Comparison of ENCODE assay signal across 4 fruit fly cellular contexts in the genomic region with DNA sequence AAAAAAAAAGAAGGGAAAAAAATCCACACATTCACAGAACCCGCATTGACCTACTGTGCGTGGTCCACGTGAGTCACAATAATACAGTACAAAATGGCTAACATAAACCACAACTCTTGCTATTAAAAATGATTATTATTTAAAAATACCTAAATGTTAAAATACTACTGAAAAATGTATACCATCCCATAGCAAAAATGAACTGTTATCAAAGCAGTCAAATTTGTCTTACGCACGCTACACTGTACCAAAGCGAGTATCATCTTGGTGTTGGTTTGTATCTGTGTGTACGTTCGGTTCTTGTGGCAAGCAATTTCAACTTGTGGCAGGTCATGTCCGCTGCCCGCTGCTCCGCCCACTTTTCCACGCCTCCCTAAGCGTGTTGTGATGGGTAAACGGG.
TF ChIP-seq lines count a peak whose summit lies in the region.

No protein-coding gene starts in this region.

TF ChIP-seq in whole organism, embryonic, 481 proteins besides CTCF, POLR2A, EP300 and RAD21 (continued from another document and continues in another):
- TF ChIP-seq hbn (GFP tag; IDR thresholded peaks at IDR 0.05; lab: Robert Waterston, UW; ENCODE audit: partially characterized antibody) (no peak), CG3995 (GFP tag; optimal IDR thresholded peaks at IDR 0.05; lab: Kevin White, UChicago) (no peak), Hmx (GFP tag; optimal IDR thresholded peaks at IDR 0.05; lab: Kevin White, UChicago) (peak; percentile 76), lilli (GFP tag; optimal IDR thresholded peaks at IDR 0.05; lab: Kevin White, UChicago) (peak; percentile 91), dmrt11E (tag; optimal IDR thresholded peaks at IDR 0.05; lab: Kevin White, UChicago) (peak; percentile 91), MESR4 (GFP tag; optimal IDR thresholded peaks at IDR 0.05; lab: Kevin White, UChicago) (peak; percentile 46), CG9932 (GFP tag; IDR thresholded peaks at IDR 0.05; lab: Robert Waterston, UW) (peak; percentile 90), CG10979 (tag; optimal IDR thresholded peaks at IDR 0.05; lab: Kevin White, UChicago) (peak; percentile 91), vvl (GFP tag; IDR thresholded peaks at IDR 0.05; lab: Robert Waterston, UW) (peak; percentile 97), CG16813 (GFP tag; IDR thresholded peaks at IDR 0.05; lab: Robert Waterston, UW; ENCODE audit: partially characterized antibody) (no peak), amos (GFP tag; IDR thresholded peaks at IDR 0.05; lab: Robert Waterston, UW; ENCODE audit: partially characterized antibody) (no peak), sqz (GFP tag; optimal IDR thresholded peaks at IDR 0.05; lab: Kevin White, UChicago) (peak; percentile 87), luna (GFP tag; optimal IDR thresholded peaks at IDR 0.05; lab: Kevin White, UChicago) (peak; percentile 7), hb (GFP tag; IDR thresholded peaks at IDR 0.05; lab: Robert Waterston, UW; ENCODE audit: partially characterized antibody) (no peak), CG10366 (GFP tag; IDR thresholded peaks at IDR 0.05; lab: Robert Waterston, UW) (peak; percentile 92), sens (GFP tag; lab: Kevin White, UChicago) (peak; percentile 69), Hand (GFP tag; optimal IDR thresholded peaks at IDR 0.05; lab: Kevin White, UChicago) (peak; percentile 84), chm (GFP tag; IDR thresholded peaks at IDR 0.05; lab: Robert Waterston, UW) (peak; percentile 94), CG11723 (GFP tag; optimal IDR thresholded peaks at IDR 0.05; lab: Kevin White, UChicago) (peak; percentile 75), CG12391 (tag; optimal IDR thresholded peaks at IDR 0.05; lab: Kevin White, UChicago) (peak; percentile 93), CG42726 (GFP tag; IDR thresholded peaks at IDR 0.05; lab: Robert Waterston, UW; ENCODE audit: partially characterized antibody) (no peak), CoRest (tag; optimal IDR thresholded peaks at IDR 0.05; lab: Kevin White, UChicago) (peak; percentile 88), CG43689 (GFP tag; IDR thresholded peaks at IDR 0.05; lab: Robert Waterston, UW) (peak; percentile 69), Opbp (GFP tag; IDR thresholded peaks at IDR 0.05; lab: Robert Waterston, UW; ENCODE audit: partially characterized antibody) (no peak), CG11560 (tag; IDR thresholded peaks at IDR 0.05; lab: Robert Waterston, UW) (peak; percentile 80), mld (GFP tag; IDR thresholded peaks at IDR 0.05; lab: Robert Waterston, UW; ENCODE audit: partially characterized antibody) (no peak), ham (GFP tag; IDR thresholded peaks at IDR 0.05; lab: Robert Waterston, UW) (peak; percentile 54; the same call in 1 of the 2 replicates), z (GFP tag; IDR thresholded peaks at IDR 0.05; lab: Robert Waterston, UW) (peak; percentile 73; the same call in 2 of the 3 replicates), fd102C (GFP tag; optimal IDR thresholded peaks at IDR 0.05; lab: Kevin White, UChicago) (peak; percentile 62), E2f2 (GFP tag; IDR thresholded peaks at IDR 0.05; lab: Robert Waterston, UW) (peak; percentile 72)

TF ChIP-seq in whole organism, prepupa, 60 proteins besides CTCF, POLR2A, EP300 and RAD21 (continued from another document and continues in another):
- peak; percentile 77 for TF ChIP-seq Sox15 (GFP tag; optimal IDR thresholded peaks at IDR 0.05; lab: Kevin White, UChicago)
- peak; percentile 69 for TF ChIP-seq CG16779 (tag; optimal IDR thresholded peaks at IDR 0.05; lab: Kevin White, UChicago)
- TF ChIP-seq Sox14 (GFP tag; optimal IDR thresholded peaks at IDR 0.05; lab: Kevin White, UChicago), result peak; percentile 90
- TF ChIP-seq eg (GFP tag; IDR thresholded peaks at IDR 0.05; lab: Robert Waterston, UW), result peak; percentile 95
- TF ChIP-seq Gug (GFP tag; IDR thresholded peaks at IDR 0.05; lab: Robert Waterston, UW), result peak; percentile 86
- TF ChIP-seq CG6792 (GFP tag; optimal IDR thresholded peaks at IDR 0.05; lab: Kevin White, UChicago), result peak; percentile 86
- TF ChIP-seq CG1621 (tag; optimal IDR thresholded peaks at IDR 0.05; lab: Kevin White, UChicago), result peak; percentile 80
- peak; percentile 55 for TF ChIP-seq CG9139 (GFP tag; optimal IDR thresholded peaks at IDR 0.05; lab: Kevin White, UChicago)
- peak; percentile 83 for TF ChIP-seq CG4318 (GFP tag; optimal IDR thresholded peaks at IDR 0.05; lab: Kevin White, UChicago)
- TF ChIP-seq Hr39 (GFP tag; optimal IDR thresholded peaks at IDR 0.05; lab: Kevin White, UChicago), result peak; percentile 87
- peak; percentile 67 for TF ChIP-seq spab (GFP tag; optimal IDR thresholded peaks at IDR 0.05; lab: Kevin White, UChicago)
- peak; percentile 96 for TF ChIP-seq CG6163 (GFP tag; IDR thresholded peaks at IDR 0.05; lab: Robert Waterston, UW)
- TF ChIP-seq dac (GFP tag; optimal IDR thresholded peaks at IDR 0.05; lab: Kevin White, UChicago), result peak; percentile 75
- peak; percentile 56 to 73 for TF ChIP-seq ss (GFP tag; optimal IDR thresholded peaks at IDR 0.05; lab: Kevin White, UChicago)
- TF ChIP-seq CG31627 (GFP tag; optimal IDR thresholded peaks at IDR 0.05; lab: Kevin White, UChicago), result peak; percentile 87
- peak; percentile 92 for TF ChIP-seq pdm3 (GFP tag; optimal IDR thresholded peaks at IDR 0.05; lab: Kevin White, UChicago)
- TF ChIP-seq CG3919 (GFP tag; optimal IDR thresholded peaks at IDR 0.05; lab: Kevin White, UChicago), result peak; percentile 82
- TF ChIP-seq Hr4 (GFP tag; optimal IDR thresholded peaks at IDR 0.05; lab: Kevin White, UChicago), result peak; percentile 92
- TF ChIP-seq CG11762 (GFP tag; optimal IDR thresholded peaks at IDR 0.05; lab: Kevin White, UChicago; ENCODE audit: insufficient read depth), result peak; percentile 77
- peak; percentile 81 for TF ChIP-seq fd59A (GFP tag; optimal IDR thresholded peaks at IDR 0.05; lab: Kevin White, UChicago)
- TF ChIP-seq topi (GFP tag; optimal IDR thresholded peaks at IDR 0.05; lab: Kevin White, UChicago), result peak; percentile 75
- TF ChIP-seq dsx (GFP tag; optimal IDR thresholded peaks at IDR 0.05; lab: Kevin White, UChicago; ENCODE audit: poor library complexity, severe bottlenecking), result peak; percentile 75
- peak; percentile 87 for TF ChIP-seq CG10631 (GFP tag; optimal IDR thresholded peaks at IDR 0.05; lab: Kevin White, UChicago)
- peak; percentile 93 for TF ChIP-seq CG8119 (GFP tag; IDR thresholded peaks at IDR 0.05; lab: Robert Waterston, UW)
- TF ChIP-seq Eip75B (GFP tag; optimal IDR thresholded peaks at IDR 0.05; lab: Kevin White, UChicago), result peak; percentile 94
- TF ChIP-seq salr (GFP tag; optimal IDR thresholded peaks at IDR 0.05; lab: Kevin White, UChicago), result peak; percentile 57 to 68
- TF ChIP-seq fd85E (GFP tag; optimal IDR thresholded peaks at IDR 0.05; lab: Kevin White, UChicago), result peak; percentile 56
- TF ChIP-seq Lpt (GFP tag; optimal IDR thresholded peaks at IDR 0.05; lab: Kevin White, UChicago), result peak; percentile 89
- TF ChIP-seq cyc (GFP tag; optimal IDR thresholded peaks at IDR 0.05; lab: Kevin White, UChicago), result peak; percentile 84
- TF ChIP-seq Hr38 (GFP tag; optimal IDR thresholded peaks at IDR 0.05; lab: Kevin White, UChicago), result no peak
- TF ChIP-seq CG6854 (GFP tag; optimal IDR thresholded peaks at IDR 0.05; lab: Kevin White, UChicago), result peak; percentile 40
- peak; percentile 84 for TF ChIP-seq CG34406 (GFP tag; optimal IDR thresholded peaks at IDR 0.05; lab: Kevin White, UChicago)

TF ChIP-seq in whole organism, pupa, 21 proteins besides CTCF, POLR2A, EP300 and RAD21 (continued from another document):
- peak; percentile 74; the same call in 1 of the 2 replicates for TF ChIP-seq rn (GFP tag; IDR thresholded peaks at IDR 0.05; lab: Robert Waterston, UW)
TF ChIP-seq in whole organism, pupa: peak in this region for 21.

TF ChIP-seq in whole organism, wandering third instar larva, 38 proteins besides CTCF, POLR2A, EP300 and RAD21 (continued from another document):
- peak; percentile 34 for TF ChIP-seq tai (GFP tag; optimal IDR thresholded peaks at IDR 0.05; lab: Kevin White, UChicago)
- TF ChIP-seq Myc (optimal IDR thresholded peaks at IDR 0.05; lab: Kevin White, UChicago), result no peak
- TF ChIP-seq rgr (GFP tag; optimal IDR thresholded peaks at IDR 0.05; lab: Kevin White, UChicago), result peak; percentile 84
- TF ChIP-seq brk (GFP tag; optimal IDR thresholded peaks at IDR 0.05; lab: Kevin White, UChicago), result peak; percentile 62
- peak in 1 of 2 experiments; percentile 90 for TF ChIP-seq foxo (GFP tag; optimal IDR thresholded peaks at IDR 0.05; lab: Kevin White, UChicago)
- TF ChIP-seq CG9705 (GFP tag; optimal IDR thresholded peaks at IDR 0.05; lab: Kevin White, UChicago), result peak; percentile 21
- TF ChIP-seq dmrt93B (GFP tag; optimal IDR thresholded peaks at IDR 0.05; lab: Kevin White, UChicago), result peak; percentile 28
